Worm (Caenorhabditis elegans): ENCODE results near the gene ndua-5.

ndua-5 gene

DNA sequence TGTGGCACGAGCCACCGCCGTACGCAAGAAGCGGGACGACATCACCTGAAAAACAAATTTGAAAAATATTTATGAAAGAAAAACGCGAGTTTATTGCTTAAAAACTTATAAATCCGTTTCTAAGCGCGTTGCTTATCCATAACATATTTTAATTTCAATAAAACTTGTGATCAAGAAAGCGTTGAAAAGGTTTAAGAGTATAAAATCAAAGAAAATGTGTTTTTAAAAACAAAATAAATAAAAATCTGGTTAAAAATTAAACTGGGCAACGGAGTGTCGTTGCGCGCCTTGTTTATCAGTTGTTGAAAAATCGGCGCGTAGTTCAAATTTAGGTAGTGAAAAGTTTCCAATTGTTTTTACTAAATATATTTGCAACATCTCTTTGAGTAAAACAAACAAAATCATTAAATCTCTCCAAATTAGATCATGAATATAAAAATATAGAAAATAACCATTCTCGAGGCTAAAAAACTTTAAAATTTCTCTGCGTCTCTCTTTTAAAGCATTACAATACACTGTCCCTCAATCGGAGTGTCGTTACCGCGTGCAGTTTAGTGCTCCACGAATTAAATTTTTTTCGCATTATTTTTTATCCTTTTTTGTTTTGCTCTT is at the start of gene ndua-5:
TSS of gene ndua-5 (minus strand) at position 51 of the 612 bp plus-strand sequence.
- TF ChIP-seq him-1 (tag; optimal IDR thresholded peaks at IDR 0.05), result no peak
- no peak for TF ChIP-seq dao-5 (tag; optimal IDR thresholded peaks at IDR 0.05)
- TF ChIP-seq W03F9.2 (tag; optimal IDR thresholded peaks at IDR 0.05), result no peak

- TF ChIP-seq dao-5 (tag; optimal IDR thresholded peaks at IDR 0.05), result no peak
- TF ChIP-seq him-1 (tag; optimal IDR thresholded peaks at IDR 0.05), result no peak
- no peak for TF ChIP-seq W03F9.2 (tag; optimal IDR thresholded peaks at IDR 0.05)
Measured at ce11 chrIV:9566505-9566904, 41.8 kb upstream of the ndua-5 start, which contains the start of gene lron-14. Gene lron-14, minus strand, starts transcription at chrIV:9566605.

ce11 chrIV:9563529-9564376 is 39.1 kb upstream of the ndua-5 start:
- no peak for TF ChIP-seq dao-5 (tag; optimal IDR thresholded peaks at IDR 0.05)
- TF ChIP-seq W03F9.2 (tag; optimal IDR thresholded peaks at IDR 0.05), result no peak
- no peak for TF ChIP-seq him-1 (tag; optimal IDR thresholded peaks at IDR 0.05)

DNA sequence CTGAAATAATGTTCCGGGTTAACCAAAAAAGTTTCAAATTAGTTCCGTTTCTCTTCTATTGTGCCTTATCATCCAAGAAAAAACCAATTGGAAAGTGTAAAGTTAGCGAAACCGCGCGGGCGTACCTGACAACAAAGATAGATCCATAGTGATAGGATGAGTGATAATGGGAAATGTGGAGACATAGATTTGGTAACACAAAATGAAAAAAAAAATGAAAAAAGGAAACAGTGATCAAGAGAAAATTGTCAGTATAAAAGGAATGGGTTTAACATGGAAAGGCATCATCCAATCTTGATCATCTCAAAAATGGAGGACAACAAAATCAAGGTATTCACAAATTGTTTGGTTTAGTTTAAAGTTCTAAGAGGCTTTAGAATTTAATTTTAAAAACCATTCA is 38.4 kb upstream of the ndua-5 start, which contains the start of gene col-122:
TSS of gene col-122 (plus strand) at position 301 of the 400 bp plus-strand sequence.
- TF ChIP-seq dao-5 (tag; optimal IDR thresholded peaks at IDR 0.05) (no peak), W03F9.2 (tag; optimal IDR thresholded peaks at IDR 0.05) (no peak), him-1 (tag; optimal IDR thresholded peaks at IDR 0.05) (no peak)

ce11 chrIV:9545986-9546385 is 21.3 kb upstream of the ndua-5 start, which contains the start of gene T05A1.5:
Gene T05A1.5, plus strand, starts transcription at chrIV:9546286.
- TF ChIP-seq dao-5 (tag; optimal IDR thresholded peaks at IDR 0.05) (no peak), W03F9.2 (tag; optimal IDR thresholded peaks at IDR 0.05) (no peak), him-1 (tag; optimal IDR thresholded peaks at IDR 0.05) (no peak)

ce11 chrIV:9540342-9540856 is 15.7 kb upstream of the ndua-5 start, which contains the start of gene fbl-1:
Gene fbl-1, plus strand, starts transcription at chrIV:9540806.
- no peak for TF ChIP-seq W03F9.2 (tag; optimal IDR thresholded peaks at IDR 0.05)
- TF ChIP-seq him-1 (tag; optimal IDR thresholded peaks at IDR 0.05), result no peak
- TF ChIP-seq dao-5 (tag; optimal IDR thresholded peaks at IDR 0.05), result no peak

- no peak for TF ChIP-seq W03F9.2 (tag; optimal IDR thresholded peaks at IDR 0.05)
Measured at ce11 chrIV:9538214-9538613, 13.5 kb upstream of the ndua-5 start.

ce11 chrIV:9537500-9537899 is 12.8 kb upstream of the ndua-5 start:
- no peak for TF ChIP-seq him-1 (tag; optimal IDR thresholded peaks at IDR 0.05)
- peak; percentile 13 for TF ChIP-seq W03F9.2 (tag; optimal IDR thresholded peaks at IDR 0.05)

DNA sequence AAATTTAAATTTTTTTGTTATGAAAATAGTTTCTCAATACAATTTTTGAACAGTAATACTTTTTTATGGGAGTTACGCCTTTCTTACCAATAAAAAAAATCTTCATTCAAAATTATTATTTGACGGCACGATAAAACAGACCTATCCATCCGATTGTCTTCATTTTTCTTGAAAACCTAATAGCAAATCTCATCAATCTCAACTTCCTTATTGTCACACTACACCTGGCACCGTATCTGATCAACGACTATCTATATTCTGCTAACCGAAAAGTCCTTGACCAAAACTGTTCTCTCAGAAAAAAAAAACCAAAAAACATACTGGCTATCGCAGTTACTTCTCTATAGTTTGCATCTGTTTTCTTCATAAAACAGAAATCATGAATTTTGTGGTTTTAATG is 11.4 kb upstream of the ndua-5 start:
- TF ChIP-seq W03F9.2 (tag; optimal IDR thresholded peaks at IDR 0.05), result no peak
- no peak for TF ChIP-seq dao-5 (tag; optimal IDR thresholded peaks at IDR 0.05)
- TF ChIP-seq him-1 (tag; optimal IDR thresholded peaks at IDR 0.05), result no peak

- TF ChIP-seq him-1 (tag; optimal IDR thresholded peaks at IDR 0.05) (no peak), dao-5 (tag; optimal IDR thresholded peaks at IDR 0.05) (no peak)
Measured at ce11 chrIV:9535105-9535504, 10.4 kb upstream of the ndua-5 start.

DNA sequence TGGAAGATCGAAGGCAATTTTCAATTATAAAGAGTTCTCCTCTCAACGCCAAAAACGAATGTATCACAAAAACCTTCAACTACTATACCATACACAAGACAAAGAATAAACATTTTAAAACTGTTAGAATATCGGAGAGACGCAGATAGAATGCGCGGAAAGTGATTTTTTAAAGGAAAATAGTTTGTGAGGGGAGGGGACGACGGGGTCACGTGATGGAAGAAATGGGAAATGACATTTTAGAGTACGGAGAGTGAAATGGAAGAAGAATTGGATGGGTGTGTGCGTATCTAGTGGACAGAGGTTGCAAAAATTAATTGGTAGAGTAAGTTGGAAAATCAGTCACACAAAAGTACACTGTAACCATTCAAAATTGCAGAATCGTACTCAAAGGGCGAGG is 9.6 kb upstream of the ndua-5 start:
- TF ChIP-seq dao-5 (tag; optimal IDR thresholded peaks at IDR 0.05) (no peak), him-1 (tag; optimal IDR thresholded peaks at IDR 0.05) (no peak), W03F9.2 (tag; optimal IDR thresholded peaks at IDR 0.05) (no peak)

ce11 chrIV:9533071-9533470 is 8.4 kb upstream of the ndua-5 start, which contains the start of gene F56H11.2:
Gene F56H11.2, minus strand, starts transcription at chrIV:9533171.
- TF ChIP-seq W03F9.2 (tag; optimal IDR thresholded peaks at IDR 0.05), result no peak
- no peak for TF ChIP-seq him-1 (tag; optimal IDR thresholded peaks at IDR 0.05)
- TF ChIP-seq dao-5 (tag; optimal IDR thresholded peaks at IDR 0.05), result no peak

DNA sequence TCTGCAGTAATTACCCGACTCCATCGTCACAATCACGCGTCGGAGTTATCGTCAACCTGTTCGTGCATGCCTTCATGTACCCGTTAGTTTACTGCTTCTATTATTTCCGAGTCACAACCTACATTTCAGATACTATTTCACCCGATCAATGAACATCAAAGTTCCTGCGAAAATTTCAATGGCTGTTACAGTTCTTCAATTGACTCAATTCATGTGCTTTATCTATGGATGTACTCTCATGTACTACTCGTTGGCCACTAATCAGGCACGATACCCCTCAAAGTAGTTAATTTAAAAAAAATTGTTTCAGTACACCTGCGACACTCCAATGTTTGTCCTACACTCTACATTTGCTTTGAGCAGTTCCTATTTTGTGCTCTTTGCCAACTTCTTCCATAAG is 6.1 kb upstream of the ndua-5 start:
- TF ChIP-seq dao-5 (tag; optimal IDR thresholded peaks at IDR 0.05), result no peak
- TF ChIP-seq him-1 (tag; optimal IDR thresholded peaks at IDR 0.05), result no peak
- TF ChIP-seq W03F9.2 (tag; optimal IDR thresholded peaks at IDR 0.05), result no peak

ce11 chrIV:9529647-9530046 is 4.9 kb upstream of the ndua-5 start, which contains the start of gene elo-7:
Gene elo-7, plus strand, starts transcription at chrIV:9529947.
- TF ChIP-seq dao-5 (tag; optimal IDR thresholded peaks at IDR 0.05) (no peak), W03F9.2 (tag; optimal IDR thresholded peaks at IDR 0.05) (no peak), him-1 (tag; optimal IDR thresholded peaks at IDR 0.05) (no peak)

All from whole organism, L4/young adult.